Worm (Caenorhabditis elegans): ENCODE measurements around the gene pelo-1.

pelo-1 gene

ce11 chrIII:4164071-4164470 is 40.0 kb downstream of the pelo-1 start, which contains the start of gene C16C10.8:
C16C10.8 (minus strand) TSS chrIII:4164171.
- no peak for TF ChIP-seq hif-1 (tag; optimal IDR thresholded peaks at IDR 0.05)
- TF ChIP-seq lin-1 (GFP tag; IDR thresholded peaks at IDR 0.05) = no peak
- no peak for TF ChIP-seq jun-1 (tag; optimal IDR thresholded peaks at IDR 0.05)
- TF ChIP-seq lim-7 (GFP tag; IDR thresholded peaks at IDR 0.05) = no peak
- no peak for TF ChIP-seq ama-1 (optimal IDR thresholded peaks at IDR 0.05)
- no peak for TF ChIP-seq tra-1 (GFP tag; IDR thresholded peaks at IDR 0.05)
- TF ChIP-seq ceh-82 (tag; optimal IDR thresholded peaks at IDR 0.05) = no peak
- no peak for TF ChIP-seq aha-1 (tag)
- no peak for TF ChIP-seq T26A8.4 (GFP tag; IDR thresholded peaks at IDR 0.05)
- no peak for TF ChIP-seq F44E2.7 (GFP tag; IDR thresholded peaks at IDR 0.05)
- TF ChIP-seq ceh-28 (tag; optimal IDR thresholded peaks at IDR 0.05) = no peak
- no peak for TF ChIP-seq zag-1 (tag; optimal IDR thresholded peaks at IDR 0.05)
- TF ChIP-seq nhr-11 (tag; optimal IDR thresholded peaks at IDR 0.05) = no peak
- TF ChIP-seq T20F7.1 (GFP tag; optimal IDR thresholded peaks at IDR 0.05) = no peak
- no peak for TF ChIP-seq snpc-4 (tag; optimal IDR thresholded peaks at IDR 0.05)
- no peak for TF ChIP-seq fkh-10 (GFP tag; optimal IDR thresholded peaks at IDR 0.05)
- TF ChIP-seq tag-97 (GFP tag; IDR thresholded peaks at IDR 0.05) = no peak
- TF ChIP-seq php-3 (GFP tag; IDR thresholded peaks at IDR 0.05) = no peak
- TF ChIP-seq ceh-62 (tag; optimal IDR thresholded peaks at IDR 0.05) = no peak
- no peak for TF ChIP-seq dmd-8 (GFP tag; IDR thresholded peaks at IDR 0.05)

- TF ChIP-seq ama-1 (optimal IDR thresholded peaks at IDR 0.05) (no peak), cey-2 (tag; optimal IDR thresholded peaks at IDR 0.05; ENCODE audit: borderline replicate concordance, insufficient read depth) (no peak), hlh-11 (tag; optimal IDR thresholded peaks at IDR 0.05) (no peak), egl-27 (tag; optimal IDR thresholded peaks at IDR 0.05) (no peak), lim-7 (GFP tag; IDR thresholded peaks at IDR 0.05) (no peak), zfp-2 (tag; optimal IDR thresholded peaks at IDR 0.05) (no peak), Y105C5A.15 (GFP tag; IDR thresholded peaks at IDR 0.05) (no peak), nhr-76 (tag; optimal IDR thresholded peaks at IDR 0.05) (no peak), aha-1 (tag) (no peak), ztf-11 (tag; optimal IDR thresholded peaks at IDR 0.05) (no peak), tra-1 (GFP tag; IDR thresholded peaks at IDR 0.05) (no peak), madf-9 (GFP tag; conservative IDR thresholded peaks at IDR 0.05) (no peak), mdl-1 (tag; optimal IDR thresholded peaks at IDR 0.05) (no peak), pqm-1 (tag; optimal IDR thresholded peaks at IDR 0.05) (no peak), zip-11 (GFP tag; IDR thresholded peaks at IDR 0.05) (no peak), nhr-102 (tag; optimal IDR thresholded peaks at IDR 0.05) (no peak), F44E2.7 (GFP tag; IDR thresholded peaks at IDR 0.05) (no peak), Y75B8A.6 (GFP tag; IDR thresholded peaks at IDR 0.05) (no peak)
Observed at ce11 chrIII:4160937-4161336, 43.1 kb downstream of the pelo-1 start, which contains the start of gene C01G12.16. C01G12.16 (plus strand) TSS chrIII:4161237.

- no peak for TF ChIP-seq nhr-6 (tag; optimal IDR thresholded peaks at IDR 0.05)
- TF ChIP-seq daf-8 (GFP tag; IDR thresholded peaks at IDR 0.05) = no peak
- TF ChIP-seq egl-27 (tag; optimal IDR thresholded peaks at IDR 0.05) = no peak
- no peak for TF ChIP-seq ceh-28 (tag; optimal IDR thresholded peaks at IDR 0.05)
- no peak for TF ChIP-seq mxl-2 (GFP tag; conservative IDR thresholded peaks at IDR 0.05)
- TF ChIP-seq Y5F2A.4 (GFP tag; optimal IDR thresholded peaks at IDR 0.05) = no peak
- no peak for TF ChIP-seq mdl-1 (tag; optimal IDR thresholded peaks at IDR 0.05)
- no peak for TF ChIP-seq lin-29 (GFP tag; IDR thresholded peaks at IDR 0.05)
- TF ChIP-seq unc-130 (GFP tag; optimal IDR thresholded peaks at IDR 0.05) = no peak
- no peak for TF ChIP-seq nhr-11 (tag; optimal IDR thresholded peaks at IDR 0.05)
- no peak for TF ChIP-seq T20F7.1 (GFP tag; optimal IDR thresholded peaks at IDR 0.05)
- TF ChIP-seq ztf-7 (tag; optimal IDR thresholded peaks at IDR 0.05) = no peak
- TF ChIP-seq saeg-2 (GFP tag; IDR thresholded peaks at IDR 0.05) = no peak
- TF ChIP-seq arid-1 (GFP tag; conservative IDR thresholded peaks at IDR 0.05) = no peak
- no peak for TF ChIP-seq snpc-1.2 (GFP tag; IDR thresholded peaks at IDR 0.05)
- TF ChIP-seq lin-1 (GFP tag; IDR thresholded peaks at IDR 0.05) = no peak
- TF ChIP-seq madf-5 (GFP tag; IDR thresholded peaks at IDR 0.05) = no peak
- no peak for TF ChIP-seq ctbp-1 (GFP tag; IDR thresholded peaks at IDR 0.05)
- no peak for TF ChIP-seq php-3 (GFP tag; IDR thresholded peaks at IDR 0.05)
- no peak for TF ChIP-seq pha-4 (GFP tag; IDR thresholded peaks at IDR 0.05)
- no peak for TF ChIP-seq pha-4 (tag; optimal IDR thresholded peaks at IDR 0.05)
Observed at ce11 chrIII:4157298-4157697, 46.7 kb downstream of the pelo-1 start, which contains the start of gene C16C10.9. C16C10.9 (minus strand) TSS chrIII:4157398.
